Fruit fly (Drosophila melanogaster): ENCODE measurements around the gene Cbs.

Gene Cbs

dm6 chrX:21046141-21046540 lies 1.2 kb downstream of the Cbs start:
- TF ChIP-seq sv (GFP tag; optimal IDR thresholded peaks at IDR 0.05), result no peak
- peak; percentile 3 for TF ChIP-seq h (GFP tag; optimal IDR thresholded peaks at IDR 0.05)

DNA sequence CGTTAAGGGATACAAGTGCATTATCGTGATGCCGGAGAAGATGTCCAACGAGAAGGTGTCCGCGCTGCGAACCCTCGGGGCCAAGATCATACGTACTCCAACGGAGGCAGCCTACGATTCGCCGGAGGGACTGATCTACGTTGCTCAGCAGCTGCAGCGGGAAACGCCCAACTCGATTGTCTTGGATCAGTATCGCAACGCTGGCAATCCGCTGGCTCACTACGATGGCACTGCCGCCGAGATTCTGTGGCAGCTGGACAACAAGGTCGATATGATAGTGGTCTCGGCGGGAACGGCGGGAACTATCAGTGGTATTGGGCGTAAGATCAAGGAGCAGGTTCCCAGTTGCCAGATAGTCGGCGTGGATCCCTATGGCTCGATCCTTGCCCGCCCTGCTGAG lies 2.8 kb downstream of the Cbs start:
- TF ChIP-seq h (GFP tag; optimal IDR thresholded peaks at IDR 0.05), result no peak
- TF ChIP-seq sv (GFP tag; optimal IDR thresholded peaks at IDR 0.05), result no peak
- TF ChIP-seq br (GFP tag; optimal IDR thresholded peaks at IDR 0.05), result no peak
- TF ChIP-seq CrebA (GFP tag; optimal IDR thresholded peaks at IDR 0.05; ENCODE audit: borderline replicate concordance), result no peak
- TF ChIP-seq tai (GFP tag; optimal IDR thresholded peaks at IDR 0.05), result no peak
- no peak for TF ChIP-seq pan (optimal IDR thresholded peaks at IDR 0.05)
- no peak for TF ChIP-seq rgr (GFP tag; optimal IDR thresholded peaks at IDR 0.05)
- no peak for TF ChIP-seq GATAd (GFP tag; optimal IDR thresholded peaks at IDR 0.05)
- TF ChIP-seq dsf (GFP tag; optimal IDR thresholded peaks at IDR 0.05; ENCODE audit: borderline replicate concordance), result no peak
- no peak for TF ChIP-seq Hnf4 (GFP tag; optimal IDR thresholded peaks at IDR 0.05)
- TF ChIP-seq OdsH (GFP tag; optimal IDR thresholded peaks at IDR 0.05), result no peak
- TF ChIP-seq Vsx2 (GFP tag; optimal IDR thresholded peaks at IDR 0.05; ENCODE audit: partially characterized antibody), result no peak
- TF ChIP-seq psq (GFP tag; optimal IDR thresholded peaks at IDR 0.05), result no peak
- no peak for TF ChIP-seq HLH106 (tag; optimal IDR thresholded peaks at IDR 0.05)
- TF ChIP-seq woc (GFP tag; optimal IDR thresholded peaks at IDR 0.05), result no peak
- no peak for TF ChIP-seq foxo (GFP tag; optimal IDR thresholded peaks at IDR 0.05)
- TF ChIP-seq Myc (optimal IDR thresholded peaks at IDR 0.05), result no peak

dm6 chrX:21053099-21053715 lies 8.3 kb downstream of the Cbs start:
- TF ChIP-seq Hnf4 (GFP tag; optimal IDR thresholded peaks at IDR 0.05) (peak; percentile 71), br (GFP tag; optimal IDR thresholded peaks at IDR 0.05) (peak; percentile 71), Myc (optimal IDR thresholded peaks at IDR 0.05) (peak; percentile 30), N (GFP tag; optimal IDR thresholded peaks at IDR 0.05) (no peak), h (GFP tag; optimal IDR thresholded peaks at IDR 0.05) (peak; percentile 76), rgr (GFP tag; optimal IDR thresholded peaks at IDR 0.05) (peak; percentile 83), CrebA (GFP tag; optimal IDR thresholded peaks at IDR 0.05; ENCODE audit: borderline replicate concordance) (no peak), Jra (GFP tag; optimal IDR thresholded peaks at IDR 0.05) (peak; percentile 56), sv (GFP tag; optimal IDR thresholded peaks at IDR 0.05) (peak; percentile 80), Hr78 (GFP tag; optimal IDR thresholded peaks at IDR 0.05) (no peak), Rel (GFP tag; optimal IDR thresholded peaks at IDR 0.05) (no peak), Rel (tag; optimal IDR thresholded peaks at IDR 0.05) (peak; percentile 52), Sp1 (GFP tag; optimal IDR thresholded peaks at IDR 0.05) (peak; percentile 83), CG9705 (GFP tag; optimal IDR thresholded peaks at IDR 0.05) (peak; percentile 83), foxo (GFP tag; optimal IDR thresholded peaks at IDR 0.05) (peak in 1 of 2 experiments; percentile 76), fru (GFP tag; optimal IDR thresholded peaks at IDR 0.05) (peak; percentile 65), pan (optimal IDR thresholded peaks at IDR 0.05) (no peak), ey (GFP tag; optimal IDR thresholded peaks at IDR 0.05) (peak; percentile 43), usp (GFP tag; optimal IDR thresholded peaks at IDR 0.05) (no peak), Vsx2 (GFP tag; optimal IDR thresholded peaks at IDR 0.05; ENCODE audit: partially characterized antibody) (no peak), psq (GFP tag; optimal IDR thresholded peaks at IDR 0.05) (peak; percentile 28), tai (GFP tag; optimal IDR thresholded peaks at IDR 0.05) (no peak), brk (GFP tag; optimal IDR thresholded peaks at IDR 0.05) (no peak), Dif (GFP tag; optimal IDR thresholded peaks at IDR 0.05; ENCODE audit: partially characterized antibody) (no peak), woc (GFP tag; optimal IDR thresholded peaks at IDR 0.05) (peak; percentile 45), HLH106 (tag; optimal IDR thresholded peaks at IDR 0.05) (peak; percentile 71), jim (GFP tag; optimal IDR thresholded peaks at IDR 0.05) (no peak), lola (GFP tag; optimal IDR thresholded peaks at IDR 0.05) (no peak), OdsH (GFP tag; optimal IDR thresholded peaks at IDR 0.05) (peak; percentile 36), dl (GFP tag; optimal IDR thresholded peaks at IDR 0.05; ENCODE audit: insufficient read depth in 1 of 2, partially characterized antibody in 2 of 2) (no peak), CG32264 (GFP tag; optimal IDR thresholded peaks at IDR 0.05) (no peak), sage (GFP tag; optimal IDR thresholded peaks at IDR 0.05) (no peak), dmrt93B (GFP tag; optimal IDR thresholded peaks at IDR 0.05) (peak; percentile 76), GATAd (GFP tag; optimal IDR thresholded peaks at IDR 0.05) (no peak), Mio (GFP tag; optimal IDR thresholded peaks at IDR 0.05) (peak; percentile 38), Hr83 (GFP tag; optimal IDR thresholded peaks at IDR 0.05; ENCODE audit: poor library complexity, severe bottlenecking) (peak; percentile 84)

All from whole organism, wandering third instar larva.